Worm (Caenorhabditis elegans) whole organism, L3 larva: ENCODE data around the gene F38B7.17.

Experiments used
- R02D3.7 ChIP-seq: fragments of 150-350 bp; optimal IDR thresholded peaks from 2 replicates; lab custom pipeline; 2014; ENCODE audit warnings: missing biosample characterization, missing genetic modification characterization
- ZK546.5 ChIP-seq: sonication (generic microtip); optimal IDR thresholded peaks from 2 replicates; lab custom pipeline; 2017; ENCODE audit warnings: missing biosample characterization, missing genetic modification characterization
- aly-2 ChIP-seq: fragments of 150-350 bp; optimal IDR thresholded peaks from 2 replicates; lab custom pipeline; 2014; ENCODE audit warnings: missing biosample characterization, missing genetic modification characterization
- ama-1 ChIP-seq: fragments of 150-350 bp; optimal IDR thresholded peaks from 2 replicates; lab custom pipeline; 2018
- ceh-16 ChIP-seq: sonication (generic microtip); optimal IDR thresholded peaks from 2 replicates; lab custom pipeline; 2017; ENCODE audit warnings: missing biosample characterization, missing genetic modification characterization
- ceh-28 ChIP-seq: fragments of 150-350 bp; optimal IDR thresholded peaks from 2 replicates; lab custom pipeline; 2014; ENCODE audit warnings: missing biosample characterization, missing genetic modification reagents, missing genetic modification characterization
- ceh-9 ChIP-seq: sonication (generic microtip); optimal IDR thresholded peaks from 2 replicates; lab custom pipeline; 2018; ENCODE audit warnings: missing biosample characterization, missing genetic modification characterization
- daf-12 ChIP-seq: fragments of 150-350 bp; optimal IDR thresholded peaks from 2 replicates; lab custom pipeline; 2014; ENCODE audit warnings: missing biosample characterization, missing genetic modification reagents, missing genetic modification characterization
- egl-5 ChIP-seq: fragments of 150-350 bp; optimal IDR thresholded peaks from 2 replicates; lab custom pipeline; 2017; ENCODE audit warnings: missing biosample characterization, missing genetic modification reagents, missing genetic modification characterization, inconsistent platforms
- elt-1 ChIP-seq: fragments of 150-350 bp; optimal IDR thresholded peaks from 2 replicates; lab custom pipeline; 2014; ENCODE audit warnings: missing biosample characterization, missing genetic modification characterization
- elt-2 ChIP-seq: sonication (generic microtip); optimal IDR thresholded peaks from 2 replicates; lab custom pipeline; 2016; ENCODE audit warnings: missing genetic modification reagents, mild to moderate bottlenecking, missing genetic modification characterization, missing compliant biosample characterization
- elt-3 ChIP-seq, 3 experiments: fragments of 150-350 bp in 1 of 3; sonication (generic microtip) in 2 of 3; optimal IDR thresholded peaks; 2 replicates in 2 of 3; 4 replicates in 1 of 3; lab custom pipeline; 2014 to 2017; ENCODE audit warnings: missing biosample characterization in 3 of 3, missing genetic modification characterization in 3 of 3
- fkh-10 ChIP-seq: sonication (generic microtip); optimal IDR thresholded peaks from 2 replicates; lab custom pipeline; 2017; ENCODE audit warnings: missing biosample characterization, missing genetic modification reagents, missing genetic modification characterization
- hmg-11 ChIP-seq: sonication (generic microtip); optimal IDR thresholded peaks from 2 replicates; lab custom pipeline; 2016; ENCODE audit warnings: missing genetic modification characterization, missing compliant biosample characterization
- lin-15B ChIP-seq: fragments of 150-350 bp; optimal IDR thresholded peaks from 2 replicates; lab custom pipeline; 2014; ENCODE audit warnings: missing biosample characterization, missing genetic modification characterization
- lin-39 ChIP-seq: fragments of 150-350 bp; optimal IDR thresholded peaks from 2 replicates; lab custom pipeline; 2018; ENCODE audit warnings: missing biosample characterization, missing genetic modification reagents, missing genetic modification characterization
- lsy-12 ChIP-seq: sonication (generic microtip); optimal IDR thresholded peaks from 2 replicates; lab custom pipeline; 2016; ENCODE audit warnings: mild to moderate bottlenecking, missing genetic modification characterization, missing compliant biosample characterization
- mml-1 ChIP-seq: fragments of 150-350 bp; sonication (generic microtip); optimal IDR thresholded peaks from 3 replicates; lab custom pipeline; 2014; ENCODE audit warnings: missing biosample characterization, missing genetic modification characterization
- nfya-1 ChIP-seq: sonication (generic microtip); optimal IDR thresholded peaks from 2 replicates; lab custom pipeline; 2017; ENCODE audit warnings: missing genetic modification characterization, mild to moderate bottlenecking, missing compliant biosample characterization, antibody characterized with exemption, moderate library complexity; ENCODE audit not compliant: insufficient read depth
- nhr-11 ChIP-seq: fragments of 150-350 bp; optimal IDR thresholded peaks from 2 replicates; lab custom pipeline; 2014; ENCODE audit warnings: missing biosample characterization, missing genetic modification characterization
- nhr-23 ChIP-seq: fragments of 150-350 bp; optimal IDR thresholded peaks from 2 replicates; lab custom pipeline; 2014; ENCODE audit warnings: missing biosample characterization, missing genetic modification reagents, missing genetic modification characterization
- nhr-237 ChIP-seq: fragments of 150-350 bp; optimal IDR thresholded peaks from 2 replicates; lab custom pipeline; 2014; ENCODE audit warnings: missing biosample characterization, missing genetic modification characterization
- nhr-25 ChIP-seq: sonication (generic microtip); optimal IDR thresholded peaks from 2 replicates; lab custom pipeline; 2017; ENCODE audit warnings: missing biosample characterization, missing genetic modification characterization
- nhr-28 ChIP-seq: fragments of 150-350 bp; optimal IDR thresholded peaks from 2 replicates; lab custom pipeline; 2014; ENCODE audit warnings: missing biosample characterization, missing genetic modification characterization
- nhr-67 ChIP-seq: fragments of 150-350 bp; optimal IDR thresholded peaks from 2 replicates; lab custom pipeline; 2014; ENCODE audit warnings: missing biosample characterization, missing genetic modification characterization
- nhr-76 ChIP-seq: fragments of 150-350 bp; sonication (generic microtip); optimal IDR thresholded peaks from 5 replicates; lab custom pipeline; 2014; ENCODE audit warnings: missing biosample characterization, missing genetic modification characterization
- nhr-77 ChIP-seq: fragments of 150-350 bp; optimal IDR thresholded peaks from 2 replicates; lab custom pipeline; 2014; ENCODE audit warnings: missing biosample characterization, missing genetic modification characterization
- pha-4 ChIP-seq: fragments of 150-350 bp; optimal IDR thresholded peaks from 2 replicates; lab custom pipeline; 2014; ENCODE audit warnings: missing biosample characterization, missing genetic modification reagents, missing genetic modification characterization
- pqm-1 ChIP-seq: fragments of 150-350 bp; optimal IDR thresholded peaks from 2 replicates; lab custom pipeline; 2017; ENCODE audit warnings: missing biosample characterization, missing genetic modification characterization, inconsistent platforms
- sea-2 ChIP-seq: fragments of 150-350 bp; sonication (generic microtip); optimal IDR thresholded peaks from 4 replicates; lab custom pipeline; 2014; ENCODE audit warnings: missing biosample characterization, missing genetic modification reagents, missing genetic modification characterization
- skn-1 ChIP-seq: fragments of 150-350 bp; optimal IDR thresholded peaks from 2 replicates; lab custom pipeline; 2014; ENCODE audit warnings: missing biosample characterization, missing genetic modification characterization
- snpc-4 ChIP-seq: fragments of 150-350 bp; optimal IDR thresholded peaks from 2 replicates; lab custom pipeline; 2014; ENCODE audit warnings: missing biosample characterization, missing genetic modification characterization
- tbx-2 ChIP-seq: sonication (generic microtip); optimal IDR thresholded peaks from 2 replicates; lab custom pipeline; 2016; ENCODE audit warnings: mild to moderate bottlenecking, missing genetic modification characterization, missing compliant biosample characterization
- unc-39 ChIP-seq: sonication (generic microtip); optimal IDR thresholded peaks from 4 replicates; lab custom pipeline; 2017; ENCODE audit warnings: missing biosample characterization, missing genetic modification characterization
- zag-1 ChIP-seq: fragments of 150-350 bp; optimal IDR thresholded peaks from 2 replicates; lab custom pipeline; 2014; ENCODE audit warnings: missing biosample characterization, missing genetic modification characterization
- ztf-11 ChIP-seq: fragments of 150-350 bp; optimal IDR thresholded peaks from 2 replicates; lab custom pipeline; 2014; ENCODE audit warnings: missing biosample characterization, missing genetic modification characterization
- ztf-4 ChIP-seq: fragments of 150-350 bp; optimal IDR thresholded peaks from 2 replicates; lab custom pipeline; 2014; ENCODE audit warnings: missing biosample characterization, missing genetic modification characterization

Gene F38B7.17

ce11 chrV:11521448-11521847 lies 27.3 kb downstream of the F38B7.17 start, which contains the start of gene pafo-1 (continued):
- TF ChIP-seq lin-39 (peak; percentile 74), R02D3.7 (tag; lab: Kevin White, UChicago) (peak; percentile 77), ZK546.5 (no peak), nhr-77 (no peak), tbx-2 (peak; percentile 79), nfya-1 (tag; lab: Kevin White, UChicago) (peak; percentile 85), elt-1 (tag; lab: Kevin White, UChicago) (no peak), elt-2 (tag; lab: Kevin White, UChicago) (peak; percentile 52), ztf-4 (tag; lab: Kevin White, UChicago) (no peak), lin-15B (peak; percentile 87), nhr-23 (tag; lab: Kevin White, UChicago) (peak; percentile 80), ceh-28 (tag; lab: Kevin White, UChicago) (peak; percentile 61), lsy-12 (tag; lab: Kevin White, UChicago) (peak; percentile 79), elt-3 (tag; optimal IDR thresholded peaks at IDR 0.05; lab: Kevin White, UChicago) (no peak), skn-1 (peak; percentile 74), ztf-11 (tag; lab: Kevin White, UChicago) (no peak), fkh-10 (GFP tag; lab: Kevin White, UChicago) (peak; percentile 30), zag-1 (tag; lab: Kevin White, UChicago) (peak; percentile 19), mml-1 (tag; lab: Kevin White, UChicago) (no peak)

ce11 chrV:11520215-11520614 lies 28.5 kb downstream of the F38B7.17 start, which contains the start of the genes C55A6.11 and C55A6.7:
TSS of gene C55A6.11 (plus strand) at chrV:11520515.
TSS of gene C55A6.7 (minus strand) at chrV:11520530.
- TF ChIP-seq nfya-1 (tag; lab: Kevin White, UChicago) (no peak), tbx-2 (no peak), nhr-28 (tag; lab: Kevin White, UChicago) (no peak), ztf-11 (tag; lab: Kevin White, UChicago) (no peak), skn-1 (no peak), snpc-4 (tag; lab: Kevin White, UChicago) (no peak), hmg-11 (tag; lab: Kevin White, UChicago) (no peak), unc-39 (no peak), nhr-25 (no peak), nhr-77 (no peak), sea-2 (no peak), zag-1 (tag; lab: Kevin White, UChicago) (no peak), aly-2 (tag; lab: Kevin White, UChicago) (no peak), ceh-9 (tag; lab: Kevin White, UChicago) (no peak), pha-4 (no peak), nhr-67 (tag; lab: Kevin White, UChicago) (no peak)
- TF ChIP-seq, all 47 proteins: peak for 0

ce11 chrV:11517789-11518188 lies 31.0 kb downstream of the F38B7.17 start, which contains the start of gene C55A6.4:
TSS of gene C55A6.4 (minus strand) at chrV:11517889.
- TF ChIP-seq lsy-12 (tag; lab: Kevin White, UChicago) (no peak), skn-1 (no peak), pqm-1 (tag; lab: Kevin White, UChicago) (no peak), hmg-11 (tag; lab: Kevin White, UChicago) (no peak), nhr-11 (tag; lab: Kevin White, UChicago) (no peak), unc-39 (no peak), pha-4 (no peak), ztf-11 (tag; lab: Kevin White, UChicago) (no peak), nhr-237 (tag; lab: Kevin White, UChicago) (no peak), nhr-76 (tag; lab: Kevin White, UChicago) (no peak), R02D3.7 (tag; lab: Kevin White, UChicago) (no peak), elt-2 (tag; lab: Kevin White, UChicago) (no peak), nhr-77 (no peak), egl-5 (tag; lab: Kevin White, UChicago) (no peak), elt-1 (tag; lab: Kevin White, UChicago) (no peak), fkh-10 (GFP tag; lab: Kevin White, UChicago) (no peak), ceh-16 (tag; lab: Kevin White, UChicago) (no peak), daf-12 (tag; lab: Kevin White, UChicago) (no peak)

ce11 chrV:11516141-11516591 lies 32.6 kb downstream of the F38B7.17 start, which contains the start of gene sdz-8:
TSS of gene sdz-8 (minus strand) at chrV:11516191.
- TF ChIP-seq nfya-1 (tag; lab: Kevin White, UChicago) (no peak), pha-4 (peak; percentile 12), ama-1 (no peak), tbx-2 (no peak), skn-1 (peak; percentile 80), hmg-11 (tag; lab: Kevin White, UChicago) (no peak), ztf-4 (tag; lab: Kevin White, UChicago) (no peak)
